Worm (Caenorhabditis elegans) whole organism, young adult: Measurements from ENCODE around the gene prx-5.

Experiments
- B0035.1 ChIP-seq: sonication (generic microtip); optimal IDR thresholded peaks from 2 replicates; lab custom pipeline; 2016; ENCODE audit warnings: missing genetic modification characterization, mild to moderate bottlenecking, missing compliant biosample characterization, missing genotype, missing genetic modification reagents
- Y53F4B.3 ChIP-seq: fragments of 200-800 bp; sonication (Bioruptor generic); IDR thresholded peaks from 2 replicates; pipeline ENCODE4 v1.3.6; 2022; ENCODE audit warnings: missing genetic modification reagents, missing genetic modification characterization, missing compliant biosample characterization
- Y53G8AR.9 ChIP-seq: fragments of 200-800 bp; sonication (Bioruptor generic); conservative IDR thresholded peaks from 2 replicates; pipeline ENCODE4 v1.3.6; 2022; ENCODE audit warnings: missing genetic modification reagents, missing genetic modification characterization, missing compliant biosample characterization
- Y67H2A.10 ChIP-seq: fragments of 200-800 bp; sonication (Bioruptor generic); conservative IDR thresholded peaks from 2 replicates; pipeline ENCODE4 v1.3.6; 2022; ENCODE audit warnings: missing genetic modification reagents, missing genetic modification characterization, missing compliant biosample characterization
- cebp-2 ChIP-seq: fragments of 200-800 bp; sonication (Bioruptor generic); IDR thresholded peaks from 2 replicates; pipeline ENCODE4 v1.3.6; 2022; ENCODE audit warnings: missing genetic modification characterization, missing compliant biosample characterization
- egrh-3 ChIP-seq: fragments of 200-800 bp; sonication (Bioruptor generic); IDR thresholded peaks from 2 replicates; pipeline ENCODE4 v1.3.6; 2022; ENCODE audit warnings: missing genetic modification reagents, missing genetic modification characterization, missing compliant biosample characterization
- gei-17 ChIP-seq: fragments of 200-800 bp; sonication (Bioruptor generic); optimal IDR thresholded peaks from 2 replicates; lab custom pipeline; 2018; ENCODE audit warnings: mild to moderate bottlenecking, missing genetic modification characterization, missing compliant biosample characterization
- unc-62 ChIP-seq: fragments of 150-350 bp; optimal IDR thresholded peaks from 2 replicates; lab custom pipeline; 2014; ENCODE audit warnings: missing biosample characterization, missing genetic modification reagents, missing genetic modification characterization

ce11 chrII:8726700-8727099 is 22.1 kb downstream of the prx-5 start, which contains the start of gene T01B7.9:
- no peak for TF ChIP-seq Y53G8AR.9
- no peak for TF ChIP-seq Y53F4B.3 (GFP tag; lab: Robert Waterston, UW)
- TF ChIP-seq unc-62 (GFP tag; lab: Kevin White, UChicago), result no peak
- TF ChIP-seq B0035.1 (tag; lab: Kevin White, UChicago), result no peak
- no peak for TF ChIP-seq cebp-2 (GFP tag; lab: Robert Waterston, UW)
- TF ChIP-seq gei-17, result no peak
- TF ChIP-seq Y67H2A.10 (GFP tag; lab: Robert Waterston, UW), result no peak
- no peak for TF ChIP-seq egrh-3 (GFP tag; lab: Robert Waterston, UW)
